Worm (Caenorhabditis elegans): ENCODE measurements around the gene F25A2.1.

DNA sequence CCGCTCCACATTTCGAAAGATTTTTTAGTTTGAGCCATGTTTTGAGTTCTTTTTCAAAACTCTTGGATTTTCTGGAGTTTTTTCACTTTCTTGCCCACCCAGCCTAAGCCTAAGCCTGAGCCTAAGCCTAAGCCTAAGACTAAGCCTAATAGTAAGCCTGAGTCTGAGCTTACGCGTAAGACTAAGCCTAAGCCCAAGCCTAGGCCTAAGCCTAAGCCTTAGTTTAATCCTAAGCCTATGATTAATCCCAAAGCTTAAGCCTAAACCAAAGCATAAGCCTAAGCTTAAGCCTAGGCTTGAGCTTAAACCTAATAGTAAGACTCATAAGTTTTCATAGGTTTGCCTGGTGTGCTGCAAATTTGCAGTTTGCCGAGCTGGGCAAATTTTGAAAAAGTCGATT is 37.1 kb upstream of the F25A2.1 start:
- TF ChIP-seq ztf-11 (tag; optimal IDR thresholded peaks at IDR 0.05) (no peak), tbx-8 (GFP tag; optimal IDR thresholded peaks at IDR 0.05) (no peak), nhr-76 (tag; optimal IDR thresholded peaks at IDR 0.05) (no peak), unc-62 (GFP tag; optimal IDR thresholded peaks at IDR 0.05) (no peak), pha-4 (tag; optimal IDR thresholded peaks at IDR 0.05) (no peak), snpc-4 (tag; optimal IDR thresholded peaks at IDR 0.05) (no peak), unc-120 (tag; optimal IDR thresholded peaks at IDR 0.05; ENCODE audit: poor library complexity, severe bottlenecking) (no peak), sem-2 (GFP tag; optimal IDR thresholded peaks at IDR 0.05) (no peak), ham-2 (GFP tag; optimal IDR thresholded peaks at IDR 0.05) (no peak), drap-1 (GFP tag; optimal IDR thresholded peaks at IDR 0.05) (no peak), mls-2 (tag; optimal IDR thresholded peaks at IDR 0.05) (no peak), unc-39 (tag; optimal IDR thresholded peaks at IDR 0.05) (no peak)
